Fruit fly (Drosophila melanogaster): ENCODE results near the gene CG6118.
A peak's percentile ranks its signal among the peaks of the same experiment; 100 is the strongest.

The CG6118 gene

dm6 chr3R:15409110-15409771 lies 25.3 kb downstream of the CG6118 start (continued):
- TF ChIP-seq D (optimal IDR thresholded peaks at IDR 0.05): no peak
- no peak for TF ChIP-seq D (GFP tag; optimal IDR thresholded peaks at IDR 0.05)
- 0 out of 2 replicates have a peak, but pooled peaks have one; percentile 29 for TF ChIP-seq CG16779 (GFP tag; IDR thresholded peaks at IDR 0.05)
- peak; percentile 41; the same call in 1 of the 2 replicates for TF ChIP-seq Rfx (GFP tag; IDR thresholded peaks at IDR 0.05)
- no peak for TF ChIP-seq lov (optimal IDR thresholded peaks at IDR 0.05)
- TF ChIP-seq lov (GFP tag; IDR thresholded peaks at IDR 0.05): no peak
- no peak for TF ChIP-seq shn (GFP tag; optimal IDR thresholded peaks at IDR 0.05)
- no peak for TF ChIP-seq CG11696 (GFP tag; IDR thresholded peaks at IDR 0.05)
- peak; percentile 59 for TF ChIP-seq Med (GFP tag)
- peak; percentile 37; the same call in 1 of the 2 replicates for TF ChIP-seq slbo (GFP tag; IDR thresholded peaks at IDR 0.05)
- no peak for TF ChIP-seq toy (GFP tag; IDR thresholded peaks at IDR 0.05)
- TF ChIP-seq CG11085 (GFP tag; IDR thresholded peaks at IDR 0.05): no peak
- no peak for TF ChIP-seq CG4424 (GFP tag; optimal IDR thresholded peaks at IDR 0.05)
- TF ChIP-seq btn (GFP tag; optimal IDR thresholded peaks at IDR 0.05): no peak
- TF ChIP-seq crc (GFP tag; optimal IDR thresholded peaks at IDR 0.05): no peak
- TF ChIP-seq Dip2 (GFP tag; IDR thresholded peaks at IDR 0.05): no peak
- peak in 1 of 2 experiments; percentile 93 for TF ChIP-seq Pdp1 (GFP tag; optimal IDR thresholded peaks at IDR 0.05)
- no peak for TF ChIP-seq wdn (GFP tag; IDR thresholded peaks at IDR 0.05)
- TF ChIP-seq CG34224 (GFP tag; IDR thresholded peaks at IDR 0.05; ENCODE audit: partially characterized antibody): no peak
- TF ChIP-seq Hr51 (GFP tag; optimal IDR thresholded peaks at IDR 0.05): no peak
- TF ChIP-seq CG6272 (GFP tag; IDR thresholded peaks at IDR 0.05): 0 out of 2 replicates have a peak, but pooled peaks have one; percentile 8
- TF ChIP-seq CG32532 (GFP tag; IDR thresholded peaks at IDR 0.05): 0 out of 2 replicates have a peak, but pooled peaks have one; percentile 17
- TF ChIP-seq mam (GFP tag; optimal IDR thresholded peaks at IDR 0.05): no peak
- TF ChIP-seq gsb-n (tag; optimal IDR thresholded peaks at IDR 0.05): no peak
- TF ChIP-seq ttk (GFP tag; IDR thresholded peaks at IDR 0.05): peak; percentile 32; the same call in 1 of the 2 replicates
- TF ChIP-seq gce (GFP tag; IDR thresholded peaks at IDR 0.05): 0 out of 3 replicates have a peak, but pooled peaks have one; percentile 6
- peak; percentile 36; the same call in 1 of the 3 replicates for TF ChIP-seq zfh1 (GFP tag; IDR thresholded peaks at IDR 0.05)
- peak; percentile 9 for TF ChIP-seq CG1603 (tag; optimal IDR thresholded peaks at IDR 0.05)
- TF ChIP-seq pan (optimal IDR thresholded peaks at IDR 0.05): no peak
- TF ChIP-seq pan (GFP tag; optimal IDR thresholded peaks at IDR 0.05 in 1 of 2, IDR thresholded peaks at IDR 0.05 in 1 of 2): peak in 1 of 2 experiments; percentile 13
- no peak for TF ChIP-seq kay (GFP tag; optimal IDR thresholded peaks at IDR 0.05)
- TF ChIP-seq disco-r (GFP tag; optimal IDR thresholded peaks at IDR 0.05): no peak
- TF ChIP-seq CG10366 (GFP tag; IDR thresholded peaks at IDR 0.05): no peak
- TF ChIP-seq CG1792 (GFP tag; optimal IDR thresholded peaks at IDR 0.05): no peak
- TF ChIP-seq Deaf1 (tag; optimal IDR thresholded peaks at IDR 0.05): no peak
- no peak for TF ChIP-seq CG3281 (GFP tag; optimal IDR thresholded peaks at IDR 0.05)
- TF ChIP-seq zf30C (GFP tag; optimal IDR thresholded peaks at IDR 0.05): peak; percentile 57
- no peak for TF ChIP-seq CG3407 (GFP tag; optimal IDR thresholded peaks at IDR 0.05)

dm6 chr3R:15408131-15408731 lies 26.3 kb downstream of the CG6118 start, which contains the start of gene Atx2:
Atx2 (plus strand) TSS chr3R:15408423.
- no peak for TF ChIP-seq Ptx1 (GFP tag; IDR thresholded peaks at IDR 0.05)
- TF ChIP-seq CG8359 (GFP tag; optimal IDR thresholded peaks at IDR 0.05; ENCODE audit: borderline replicate concordance): no peak
- peak; percentile 30 for TF ChIP-seq Abd-B (GFP tag; optimal IDR thresholded peaks at IDR 0.05)
- TF ChIP-seq br (optimal IDR thresholded peaks at IDR 0.05): no peak
- peak; percentile 69 for TF ChIP-seq nmo (GFP tag; optimal IDR thresholded peaks at IDR 0.05)
- no peak for TF ChIP-seq Sox102F (GFP tag; optimal IDR thresholded peaks at IDR 0.05)
- TF ChIP-seq odd (GFP tag; optimal IDR thresholded peaks at IDR 0.05): no peak
- peak; percentile 30 for TF ChIP-seq CG13775 (GFP tag; optimal IDR thresholded peaks at IDR 0.05)
- TF ChIP-seq fd102C (GFP tag; optimal IDR thresholded peaks at IDR 0.05): no peak
- peak; percentile 26 for TF ChIP-seq CG10209 (GFP tag; optimal IDR thresholded peaks at IDR 0.05)
- peak; percentile 16 for TF ChIP-seq Hsf (GFP tag; optimal IDR thresholded peaks at IDR 0.05)
- no peak for TF ChIP-seq Eip74EF (GFP tag; optimal IDR thresholded peaks at IDR 0.05)
- TF ChIP-seq seq (GFP tag; IDR thresholded peaks at IDR 0.05): peak; percentile 45; the same call in 1 of the 2 replicates
- TF ChIP-seq fu2 (GFP tag; optimal IDR thresholded peaks at IDR 0.05): peak; percentile 47

Data from whole organism, embryonic.